Worm (Caenorhabditis elegans): ENCODE results near the gene snx-14.

ce11 chrII:13503653-13504052, 27.4 kb downstream of the snx-14 start, which contains the start of gene F54F11.1:
- TF ChIP-seq unc-62 (GFP tag; optimal IDR thresholded peaks at IDR 0.05) (no peak), mab-5 (tag; optimal IDR thresholded peaks at IDR 0.05) (no peak), nhr-25 (tag; optimal IDR thresholded peaks at IDR 0.05) (no peak), ztf-4 (tag; optimal IDR thresholded peaks at IDR 0.05) (no peak), elt-1 (tag; optimal IDR thresholded peaks at IDR 0.05) (no peak), nhr-12 (tag; optimal IDR thresholded peaks at IDR 0.05) (no peak), ceh-82 (tag; optimal IDR thresholded peaks at IDR 0.05) (no peak), nhr-237 (tag; optimal IDR thresholded peaks at IDR 0.05) (no peak)
